Worm (Caenorhabditis elegans) whole organism, mixed stage, embryonic: Measurements from ENCODE around the gene R160.10.

Experiments
- elt-1 ChIP-seq: sonication (generic microtip); optimal IDR thresholded peaks from 2 replicates; lab custom pipeline; 2017; ENCODE audit warnings: missing genetic modification characterization, mild to moderate bottlenecking, missing compliant biosample characterization, antibody characterized with exemption, moderate library complexity, borderline replicate concordance; ENCODE audit not compliant: insufficient read depth
- elt-3 ChIP-seq: fragments of 150-350 bp; optimal IDR thresholded peaks from 2 replicates; lab custom pipeline; 2014; ENCODE audit warnings: missing biosample characterization, missing genetic modification characterization
- hlh-1 ChIP-seq: fragments of 150-350 bp; optimal IDR thresholded peaks from 2 replicates; lab custom pipeline; 2014; ENCODE audit warnings: missing biosample characterization, missing genetic modification reagents, missing genetic modification characterization
- nhr-12 ChIP-seq: fragments of 150-350 bp; optimal IDR thresholded peaks from 2 replicates; lab custom pipeline; 2014; ENCODE audit warnings: missing biosample characterization, missing genetic modification characterization
- nhr-2 ChIP-seq: fragments of 150-350 bp; optimal IDR thresholded peaks from 2 replicates; lab custom pipeline; 2014; ENCODE audit warnings: missing biosample characterization, missing genetic modification characterization
- nhr-28 ChIP-seq: fragments of 150-350 bp; optimal IDR thresholded peaks from 2 replicates; lab custom pipeline; 2014; ENCODE audit warnings: missing biosample characterization, missing genetic modification characterization
- nhr-76 ChIP-seq: sonication (generic microtip); optimal IDR thresholded peaks from 2 replicates; lab custom pipeline; 2017; ENCODE audit warnings: missing biosample characterization, missing genetic modification characterization
- unc-39 ChIP-seq: fragments of 150-350 bp; optimal IDR thresholded peaks from 2 replicates; lab custom pipeline; 2014; ENCODE audit warnings: missing biosample characterization, missing genetic modification characterization
- unc-62 ChIP-seq: fragments of 150-350 bp; optimal IDR thresholded peaks from 2 replicates; lab custom pipeline; 2014; ENCODE audit warnings: missing biosample characterization, missing genetic modification reagents, missing genetic modification characterization

ce11 chrX:4320563-4320962 is 46.8 kb downstream of the R160.10 start, which contains the start of gene dop-6:
- TF ChIP-seq hlh-1, result no peak
- TF ChIP-seq elt-1 (tag; lab: Kevin White, UChicago), result no peak
- no peak for TF ChIP-seq nhr-76 (tag; lab: Kevin White, UChicago)
- TF ChIP-seq unc-62, result no peak
- TF ChIP-seq nhr-2, result no peak
- TF ChIP-seq nhr-12 (tag; lab: Kevin White, UChicago), result no peak
- no peak for TF ChIP-seq elt-3 (tag; lab: Kevin White, UChicago)
- no peak for TF ChIP-seq unc-39 (tag; lab: Kevin White, UChicago)
- no peak for TF ChIP-seq nhr-28 (tag; lab: Kevin White, UChicago)
